Worm (Caenorhabditis elegans): ENCODE measurements around the gene F58G1.2.
A peak's percentile ranks its signal among the peaks of the same experiment; 100 is the strongest.

The F58G1.2 gene

ce11 chrII:12879758-12880157 is 39.1 kb downstream of the F58G1.2 start:
- no peak for TF ChIP-seq ama-1 (optimal IDR thresholded peaks at IDR 0.05)
- TF ChIP-seq pqm-1 (tag; optimal IDR thresholded peaks at IDR 0.05) = peak; percentile 17
- peak; percentile 89 for TF ChIP-seq elt-2 (tag; optimal IDR thresholded peaks at IDR 0.05)

DNA sequence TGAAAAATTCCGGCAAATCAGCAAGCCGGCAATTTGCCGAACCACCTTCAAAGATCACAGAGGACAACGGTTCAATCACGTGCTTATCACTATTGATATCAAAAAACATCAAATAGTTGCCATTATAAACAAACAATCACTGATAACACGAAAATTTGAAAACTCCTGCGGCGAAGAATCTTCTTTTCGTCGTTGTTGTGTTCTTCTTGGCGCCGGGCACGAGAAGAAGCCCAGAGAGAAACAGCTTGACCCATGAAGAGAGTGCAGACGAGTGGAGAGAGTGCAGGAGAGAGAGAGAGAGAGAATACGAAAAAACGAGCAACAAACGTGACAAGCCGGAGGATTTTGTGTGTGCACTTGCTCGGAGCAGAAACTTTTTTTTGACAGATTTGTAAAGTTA is 40.1 kb downstream of the F58G1.2 start:
- TF ChIP-seq fkh-10 (GFP tag; optimal IDR thresholded peaks at IDR 0.05) (no peak), nhr-23 (tag; optimal IDR thresholded peaks at IDR 0.05) (no peak), fos-1 (tag; optimal IDR thresholded peaks at IDR 0.05) (no peak), ceh-82 (tag; optimal IDR thresholded peaks at IDR 0.05) (no peak), sea-2 (GFP tag; optimal IDR thresholded peaks at IDR 0.05) (no peak), pha-4 (tag; optimal IDR thresholded peaks at IDR 0.05) (peak; percentile 93), pqm-1 (tag; optimal IDR thresholded peaks at IDR 0.05) (peak; percentile 95), nhr-76 (tag; optimal IDR thresholded peaks at IDR 0.05) (no peak), elt-1 (tag; optimal IDR thresholded peaks at IDR 0.05) (no peak), nhr-43 (tag; optimal IDR thresholded peaks at IDR 0.05; ENCODE audit: poor library complexity, severe bottlenecking) (no peak), egl-27 (tag; optimal IDR thresholded peaks at IDR 0.05) (no peak), R02D3.7 (tag; optimal IDR thresholded peaks at IDR 0.05) (no peak), lin-15B (tag; optimal IDR thresholded peaks at IDR 0.05) (no peak), zag-1 (tag; optimal IDR thresholded peaks at IDR 0.05) (no peak), fkh-2 (tag; optimal IDR thresholded peaks at IDR 0.05) (no peak), nfya-1 (tag; optimal IDR thresholded peaks at IDR 0.05; ENCODE audit: insufficient read depth) (peak; percentile 27), mml-1 (tag; optimal IDR thresholded peaks at IDR 0.05) (no peak), jun-1 (tag; optimal IDR thresholded peaks at IDR 0.05) (peak; percentile 41), nhr-11 (tag; optimal IDR thresholded peaks at IDR 0.05) (no peak), daf-12 (tag; optimal IDR thresholded peaks at IDR 0.05) (no peak), ceh-16 (tag; optimal IDR thresholded peaks at IDR 0.05) (no peak), hmg-11 (tag; optimal IDR thresholded peaks at IDR 0.05) (peak; percentile 12), nhr-12 (tag; optimal IDR thresholded peaks at IDR 0.05) (no peak), ceh-9 (tag; optimal IDR thresholded peaks at IDR 0.05) (no peak), mdl-1 (tag; optimal IDR thresholded peaks at IDR 0.05) (peak; percentile 38), ceh-28 (tag; optimal IDR thresholded peaks at IDR 0.05) (no peak), nhr-77 (tag; optimal IDR thresholded peaks at IDR 0.05) (no peak), ztf-4 (tag; optimal IDR thresholded peaks at IDR 0.05) (no peak), skn-1 (tag; optimal IDR thresholded peaks at IDR 0.05) (no peak), lin-39 (tag; optimal IDR thresholded peaks at IDR 0.05) (peak; percentile 34), ztf-11 (tag; optimal IDR thresholded peaks at IDR 0.05) (no peak), nhr-25 (tag; optimal IDR thresholded peaks at IDR 0.05) (no peak), aly-2 (tag; optimal IDR thresholded peaks at IDR 0.05) (no peak), ama-1 (optimal IDR thresholded peaks at IDR 0.05) (peak; percentile 27), lsy-12 (tag; optimal IDR thresholded peaks at IDR 0.05) (peak; percentile 17), unc-62 (GFP tag; optimal IDR thresholded peaks at IDR 0.05) (no peak), elt-3 (tag; optimal IDR thresholded peaks at IDR 0.05) (no peak), egl-5 (tag; optimal IDR thresholded peaks at IDR 0.05) (no peak), eor-1 (tag; optimal IDR thresholded peaks at IDR 0.05) (no peak), ZK546.5 (tag; optimal IDR thresholded peaks at IDR 0.05) (no peak), elt-2 (tag; optimal IDR thresholded peaks at IDR 0.05) (peak; percentile 98), unc-39 (tag; optimal IDR thresholded peaks at IDR 0.05) (no peak), nhr-67 (tag; optimal IDR thresholded peaks at IDR 0.05) (no peak), nhr-237 (tag; optimal IDR thresholded peaks at IDR 0.05) (no peak), nhr-28 (tag; optimal IDR thresholded peaks at IDR 0.05) (no peak), tbx-2 (tag; optimal IDR thresholded peaks at IDR 0.05) (no peak), snpc-4 (tag; optimal IDR thresholded peaks at IDR 0.05) (peak; percentile 9)

Data from whole organism, L3 larva.